Worm (Caenorhabditis elegans) whole organism, L3 larva: ENCODE measurements around the gene srx-86.

Experiments
- ceh-28 ChIP-seq: fragments of 150-350 bp; optimal IDR thresholded peaks from 2 replicates; lab custom pipeline; 2014; ENCODE audit warnings: missing biosample characterization, missing genetic modification reagents, missing genetic modification characterization
- sea-2 ChIP-seq: fragments of 150-350 bp; sonication (generic microtip); optimal IDR thresholded peaks from 4 replicates; lab custom pipeline; 2014; ENCODE audit warnings: missing biosample characterization, missing genetic modification reagents, missing genetic modification characterization
- skn-1 ChIP-seq: fragments of 150-350 bp; optimal IDR thresholded peaks from 2 replicates; lab custom pipeline; 2014; ENCODE audit warnings: missing biosample characterization, missing genetic modification characterization

ce11 chrV:11534495-11535189, 28.1 kb upstream of the srx-86 start:
- TF ChIP-seq ceh-28 (no peak), sea-2 (GFP tag; lab: Kevin White, UChicago) (no peak), skn-1 (no peak)
